Fruit fly (Drosophila melanogaster) whole organism, pupa: ENCODE results near the gene natalisin.

Experiments
- CG14655 ChIP-seq: fragments of 200-800 bp; sonication (Bioruptor generic); optimal IDR thresholded peaks from 3 replicates; lab custom pipeline; 2017; ENCODE audit warnings: mild to moderate bottlenecking, missing biosample characterization, missing genetic modification reagents, missing genetic modification characterization
- CG17806 ChIP-seq: fragments of 200-800 bp; sonication (Bioruptor generic); optimal IDR thresholded peaks from 2 replicates; lab custom pipeline; 2018; ENCODE audit warnings: missing biosample characterization, mild to moderate bottlenecking, missing genetic modification characterization, moderate library complexity
- CG34367 ChIP-seq: fragments of 200-800 bp; sonication (Bioruptor generic); optimal IDR thresholded peaks from 2 replicates; lab custom pipeline; 2018; ENCODE audit warnings: missing biosample characterization, mild to moderate bottlenecking, missing genetic modification characterization
- CG8301 ChIP-seq: fragments of 200-800 bp; sonication (Bioruptor generic); optimal IDR thresholded peaks from 2 replicates; lab custom pipeline; 2018; ENCODE audit warnings: missing biosample characterization, mild to moderate bottlenecking, missing genetic modification characterization
- EcR ChIP-seq: fragments of 200-800 bp; sonication (Bioruptor generic); optimal IDR thresholded peaks from 3 replicates; lab custom pipeline; 2019; ENCODE audit warnings: missing biosample characterization, missing genetic modification characterization, mild to moderate bottlenecking, moderate library complexity, missing genetic modification reagents
- Ets98B ChIP-seq: fragments of 200-800 bp; sonication (Bioruptor generic); IDR thresholded peaks from 2 replicates; pipeline ENCODE4 v1.3.6; 2022; ENCODE audit warnings: missing biosample characterization, missing genetic modification characterization
- Pif1A ChIP-seq: fragments of 200-800 bp; sonication (Bioruptor generic); optimal IDR thresholded peaks from 3 replicates; lab custom pipeline; 2016; ENCODE audit warnings: missing biosample characterization, missing genetic modification characterization
- fd96Ca ChIP-seq: fragments of 200-800 bp; sonication (Bioruptor generic); IDR thresholded peaks from 3 replicates; pipeline ENCODE4 v1.3.6; 2022; ENCODE audit warnings: missing biosample characterization, missing genetic modification characterization

- TF ChIP-seq Pif1A (GFP tag; lab: Kevin White, UChicago) (no peak), Ets98B (GFP tag; lab: Robert Waterston, UW) (no peak), CG34367 (no peak), CG14655 (GFP tag; lab: Kevin White, UChicago) (no peak), EcR (GFP tag; lab: Kevin White, UChicago) (no peak), CG8301 (no peak), CG17806 (no peak), fd96Ca (GFP tag; lab: Robert Waterston, UW) (no peak)
Observed at dm6 chr3R:14454080-14454479, 35.7 kb downstream of the natalisin start.
